Worm (Caenorhabditis elegans): ENCODE measurements around the gene K04C2.3.
A peak's percentile ranks its signal among the peaks of the same experiment; 100 is the strongest.

K04C2.3 gene

ce11 chrIII:6869268-6869667 lies 3.6 kb upstream of the K04C2.3 start, which contains the start of the genes cra-1 and kbp-1 (continued):
- TF ChIP-seq F39B2.1 (GFP tag; IDR thresholded peaks at IDR 0.05) (no peak), lsl-1 (GFP tag; optimal IDR thresholded peaks at IDR 0.05) (peak; percentile 12)

ce11 chrIII:6869996-6870395 lies 2.9 kb upstream of the K04C2.3 start, which contains the start of gene K04C2.8:
K04C2.8 (plus strand) TSS chrIII:6870296.
- TF ChIP-seq lag-1 (GFP tag; IDR thresholded peaks at IDR 0.05) = no peak
- TF ChIP-seq ztf-6 (GFP tag; IDR thresholded peaks at IDR 0.05) = no peak
- no peak for TF ChIP-seq ZK185.1 (tag; optimal IDR thresholded peaks at IDR 0.05; ENCODE audit: poor library complexity, severe bottlenecking)
- TF ChIP-seq Y56A3A.18 (GFP tag; IDR thresholded peaks at IDR 0.05) = no peak
- no peak for TF ChIP-seq rec-8 (tag; optimal IDR thresholded peaks at IDR 0.05)
- no peak for TF ChIP-seq F33H1.4 (GFP tag; IDR thresholded peaks at IDR 0.05)
- TF ChIP-seq B0019.2 (GFP tag; conservative IDR thresholded peaks at IDR 0.05) = no peak
- no peak for TF ChIP-seq repo-1 (tag; optimal IDR thresholded peaks at IDR 0.05)
- TF ChIP-seq madf-6 (GFP tag; IDR thresholded peaks at IDR 0.05) = no peak
- no peak for TF ChIP-seq xnd-1 (tag; optimal IDR thresholded peaks at IDR 0.05)
- TF ChIP-seq ceh-27 (GFP tag; optimal IDR thresholded peaks at IDR 0.05) = no peak
- no peak for TF ChIP-seq lsl-1 (GFP tag; optimal IDR thresholded peaks at IDR 0.05)
- TF ChIP-seq ceh-100 (GFP tag; IDR thresholded peaks at IDR 0.05) = no peak
- no peak for TF ChIP-seq chd-7 (tag; optimal IDR thresholded peaks at IDR 0.05)
- no peak for TF ChIP-seq rpc-1 (optimal IDR thresholded peaks at IDR 0.05)
- TF ChIP-seq rpc-1 (tag; optimal IDR thresholded peaks at IDR 0.05) = no peak
- no peak for TF ChIP-seq Y79H2A.3 (GFP tag; conservative IDR thresholded peaks at IDR 0.05)

ce11 chrIII:6871067-6871466 lies 1.8 kb upstream of the K04C2.3 start:
- TF ChIP-seq F39B2.1 (GFP tag; IDR thresholded peaks at IDR 0.05) (no peak), C06A6.2 (GFP tag; conservative IDR thresholded peaks at IDR 0.05) (no peak), ztf-6 (GFP tag; IDR thresholded peaks at IDR 0.05) (no peak), let-526 (GFP tag; IDR thresholded peaks at IDR 0.05) (no peak), zfh-2 (GFP tag; conservative IDR thresholded peaks at IDR 0.05) (no peak), B0336.3 (GFP tag; IDR thresholded peaks at IDR 0.05) (no peak), nhr-120 (GFP tag; IDR thresholded peaks at IDR 0.05) (no peak), ztf-26 (tag; optimal IDR thresholded peaks at IDR 0.05) (no peak), efl-1 (GFP tag; optimal IDR thresholded peaks at IDR 0.05) (no peak), ceh-79 (tag; optimal IDR thresholded peaks at IDR 0.05) (no peak), F49E8.2 (tag; optimal IDR thresholded peaks at IDR 0.05; ENCODE audit: insufficient read depth) (no peak), lag-1 (GFP tag; IDR thresholded peaks at IDR 0.05) (no peak), dpff-1 (tag; optimal IDR thresholded peaks at IDR 0.05) (no peak), mxl-1 (tag; optimal IDR thresholded peaks at IDR 0.05) (no peak), madf-3 (GFP tag; IDR thresholded peaks at IDR 0.05) (no peak), F33H1.4 (GFP tag; IDR thresholded peaks at IDR 0.05) (no peak), ceh-91 (GFP tag; IDR thresholded peaks at IDR 0.05) (no peak), rcor-1 (GFP tag; IDR thresholded peaks at IDR 0.05) (no peak), snpc-3.4 (tag; optimal IDR thresholded peaks at IDR 0.05) (no peak), lir-1 (GFP tag; conservative IDR thresholded peaks at IDR 0.05) (no peak)

ce11 chrIII:6871668-6872067 lies 1.2 kb upstream of the K04C2.3 start:
- TF ChIP-seq ama-1 (optimal IDR thresholded peaks at IDR 0.05) (peak; percentile 26), ama-1 (GFP tag; optimal IDR thresholded peaks at IDR 0.05) (no peak), lsy-27 (tag; optimal IDR thresholded peaks at IDR 0.05; ENCODE audit: borderline replicate concordance, insufficient read depth) (no peak), cebp-2 (GFP tag; IDR thresholded peaks at IDR 0.05) (no peak), B0035.1 (tag; optimal IDR thresholded peaks at IDR 0.05) (no peak), snpc-4 (GFP tag; optimal IDR thresholded peaks at IDR 0.05) (no peak), snpc-4 (tag; optimal IDR thresholded peaks at IDR 0.05) (no peak), lir-1 (GFP tag; conservative IDR thresholded peaks at IDR 0.05) (no peak), Y79H2A.3 (GFP tag; conservative IDR thresholded peaks at IDR 0.05) (no peak), lin-35 (GFP tag; optimal IDR thresholded peaks at IDR 0.05) (peak in 1 of 3 experiments; percentile 15), attf-6 (GFP tag; IDR thresholded peaks at IDR 0.05) (no peak)
